Worm (Caenorhabditis elegans) whole organism, young adult: Measurements from ENCODE around the gene ZC239.4.
"Not testable (repeated sequence)": the region's sequence is repeated elsewhere in the genome, so short reads cannot be mapped to it uniquely, and the experiment has no call there.

Source experiments
- B0035.1 ChIP-seq: sonication (generic microtip); optimal IDR thresholded peaks from 2 replicates; lab custom pipeline; 2016; ENCODE audit warnings: missing genetic modification characterization, mild to moderate bottlenecking, missing compliant biosample characterization, missing genotype, missing genetic modification reagents
- B0336.3 ChIP-seq: fragments of 200-800 bp; sonication (Bioruptor generic); IDR thresholded peaks from 2 replicates; pipeline ENCODE4 v1.3.6; 2022; ENCODE audit warnings: missing genetic modification characterization, missing compliant biosample characterization
- F10E7.11 ChIP-seq: sonication (generic microtip); optimal IDR thresholded peaks from 2 replicates; lab custom pipeline; 2017; ENCODE audit warnings: mild to moderate bottlenecking, missing genetic modification characterization, moderate library complexity, missing compliant biosample characterization
- F49E8.2 ChIP-seq: sonication (generic microtip); optimal IDR thresholded peaks from 3 replicates; lab custom pipeline; 2017; ENCODE audit warnings: missing genetic modification characterization, mild to moderate bottlenecking, missing compliant biosample characterization, antibody characterized with exemption, moderate library complexity; ENCODE audit not compliant: insufficient read depth
- T07F8.4 ChIP-seq: sonication (generic microtip); optimal IDR thresholded peaks from 2 replicates; lab custom pipeline; 2016; ENCODE audit warnings: mild to moderate bottlenecking, missing genetic modification characterization, moderate library complexity, missing compliant biosample characterization
- Y67H2A.10 ChIP-seq: fragments of 200-800 bp; sonication (Bioruptor generic); conservative IDR thresholded peaks from 2 replicates; pipeline ENCODE4 v1.3.6; 2022; ENCODE audit warnings: missing genetic modification reagents, missing genetic modification characterization, missing compliant biosample characterization
- akir-1 ChIP-seq: fragments of 200-800 bp; sonication (Bioruptor generic); optimal IDR thresholded peaks from 2 replicates; lab custom pipeline; 2018; ENCODE audit warnings: mild to moderate bottlenecking, missing genetic modification characterization, moderate library complexity, missing compliant biosample characterization
- ama-1 ChIP-seq, 3 experiments: fragments of 150-350 bp in 1 of 3; sonication (generic microtip) in 2 of 3; optimal IDR thresholded peaks; 2 replicates each; lab custom pipeline; 2014 to 2018; ENCODE audit warnings: missing biosample characterization in 2 of 3, missing genetic modification characterization in 2 of 3, missing genetic modification reagents in 2 of 3
- attf-3 ChIP-seq: fragments of 200-800 bp; sonication (Bioruptor generic); conservative IDR thresholded peaks from 2 replicates; pipeline ENCODE4 v1.3.6; 2022; ENCODE audit warnings: missing genetic modification reagents, missing genetic modification characterization, missing compliant biosample characterization
- bed-1 ChIP-seq: fragments of 200-800 bp; sonication (Bioruptor generic); IDR thresholded peaks from 2 replicates; pipeline ENCODE4 v1.3.6; 2022; ENCODE audit warnings: missing genetic modification reagents, missing genetic modification characterization, missing compliant biosample characterization
- bed-2 ChIP-seq: fragments of 200-800 bp; sonication (Bioruptor generic); IDR thresholded peaks from 2 replicates; pipeline ENCODE4 v1.3.6; 2022; ENCODE audit warnings: missing genetic modification reagents, missing genetic modification characterization, missing compliant biosample characterization
- cebp-2 ChIP-seq: fragments of 200-800 bp; sonication (Bioruptor generic); IDR thresholded peaks from 2 replicates; pipeline ENCODE4 v1.3.6; 2022; ENCODE audit warnings: missing genetic modification characterization, missing compliant biosample characterization
- ceh-58 ChIP-seq: fragments of 200-800 bp; sonication (Bioruptor generic); IDR thresholded peaks from 2 replicates; pipeline ENCODE4 v1.3.6; 2022; ENCODE audit warnings: missing genetic modification characterization, missing compliant biosample characterization
- dox-1 ChIP-seq: fragments of 200-800 bp; sonication (Bioruptor generic); IDR thresholded peaks from 2 replicates; pipeline ENCODE4 v1.3.6; 2022; ENCODE audit warnings: missing genetic modification reagents, missing genetic modification characterization, missing compliant biosample characterization
- dpff-1 ChIP-seq: sonication (generic microtip); optimal IDR thresholded peaks from 2 replicates; lab custom pipeline; 2017; ENCODE audit warnings: mild to moderate bottlenecking, missing genetic modification characterization, missing compliant biosample characterization
- hlh-12 ChIP-seq: sonication (generic microtip); optimal IDR thresholded peaks from 2 replicates; lab custom pipeline; 2016; ENCODE audit warnings: missing genetic modification characterization, missing compliant biosample characterization
- hrde-1 ChIP-seq: sonication (generic microtip); optimal IDR thresholded peaks from 2 replicates; lab custom pipeline; 2016; ENCODE audit warnings: missing genetic modification characterization, mild to moderate bottlenecking, missing compliant biosample characterization, moderate library complexity, missing genotype, missing genetic modification reagents, borderline replicate concordance
- let-526 ChIP-seq: fragments of 200-800 bp; sonication (Bioruptor generic); IDR thresholded peaks from 2 replicates; pipeline ENCODE4 v1.3.6; 2022; ENCODE audit warnings: missing genetic modification reagents, missing genetic modification characterization, missing compliant biosample characterization
- lin-40 ChIP-seq: sonication (generic microtip); optimal IDR thresholded peaks from 2 replicates; lab custom pipeline; 2016; ENCODE audit warnings: missing genetic modification characterization, mild to moderate bottlenecking, missing compliant biosample characterization, missing genotype, missing genetic modification reagents
- lir-1 ChIP-seq: fragments of 200-800 bp; sonication (Bioruptor generic); conservative IDR thresholded peaks from 2 replicates; pipeline ENCODE4 v1.3.6; 2022; ENCODE audit warnings: missing genetic modification reagents, missing genetic modification characterization, missing compliant biosample characterization
- madf-6 ChIP-seq: fragments of 200-800 bp; sonication (Bioruptor generic); IDR thresholded peaks from 2 replicates; pipeline ENCODE4 v1.3.6; 2022; ENCODE audit warnings: missing genetic modification reagents, missing genetic modification characterization, missing compliant biosample characterization
- mes-4 ChIP-seq: sonication (generic microtip); optimal IDR thresholded peaks from 2 replicates; lab custom pipeline; 2016; ENCODE audit warnings: missing genotype, missing genetic modification characterization, missing compliant biosample characterization
- mxl-1 ChIP-seq: sonication (generic microtip); optimal IDR thresholded peaks from 2 replicates; lab custom pipeline; 2016; ENCODE audit warnings: missing genetic modification characterization, missing compliant biosample characterization
- nhr-27 ChIP-seq: fragments of 200-800 bp; sonication (Bioruptor generic); optimal IDR thresholded peaks from 2 replicates; lab custom pipeline; 2018; ENCODE audit warnings: mild to moderate bottlenecking, missing genetic modification characterization, moderate library complexity, missing compliant biosample characterization
- nhr-80 ChIP-seq: sonication (generic microtip); optimal IDR thresholded peaks from 2 replicates; lab custom pipeline; 2016; ENCODE audit warnings: missing genetic modification characterization, missing compliant biosample characterization
- pha-4 ChIP-seq: fragments of 150-350 bp; sonication (generic microtip); optimal IDR thresholded peaks from 2 replicates; lab custom pipeline; 2014; ENCODE audit warnings: missing biosample characterization, missing genetic modification reagents, missing genetic modification characterization
- rcor-1 ChIP-seq: fragments of 200-800 bp; sonication (Bioruptor generic); IDR thresholded peaks from 2 replicates; pipeline ENCODE4 v1.3.6; 2022; ENCODE audit warnings: missing genetic modification reagents, missing genetic modification characterization, missing compliant biosample characterization
- snpc-4 ChIP-seq, 5 experiments: fragments of 150-350 bp in 1 of 5; sonication (generic microtip) in 4 of 5; optimal IDR thresholded peaks; 2 replicates each; lab custom pipeline; 2014 to 2018; ENCODE audit warnings: missing genetic modification characterization in 5 of 5, missing biosample characterization in 3 of 5, antibody characterized with exemption in 2 of 5, mild to moderate bottlenecking in 2 of 5, missing compliant biosample characterization in 2 of 5, missing genotype in 2 of 5, moderate library complexity in 2 of 5, missing genetic modification reagents in 1 of 5
- somi-1 ChIP-seq: fragments of 200-800 bp; sonication (Bioruptor generic); optimal IDR thresholded peaks from 2 replicates; lab custom pipeline; 2018; ENCODE audit warnings: mild to moderate bottlenecking, missing genetic modification characterization, missing compliant biosample characterization
- tbx-9 ChIP-seq: sonication (generic microtip); optimal IDR thresholded peaks from 2 replicates; lab custom pipeline; 2016; ENCODE audit warnings: borderline replicate concordance, missing genetic modification characterization, inconsistent platforms, missing compliant biosample characterization
- tlf-1 ChIP-seq: fragments of 200-800 bp; sonication (Bioruptor generic); optimal IDR thresholded peaks from 2 replicates; lab custom pipeline; 2018; ENCODE audit warnings: mild to moderate bottlenecking, missing genetic modification characterization, missing compliant biosample characterization
- zfh-2 ChIP-seq: fragments of 200-800 bp; sonication (Bioruptor generic); conservative IDR thresholded peaks from 2 replicates; pipeline ENCODE4 v1.3.6; 2022; ENCODE audit warnings: missing genetic modification reagents, missing genetic modification characterization, missing compliant biosample characterization

ZC239.4 gene

DNA sequence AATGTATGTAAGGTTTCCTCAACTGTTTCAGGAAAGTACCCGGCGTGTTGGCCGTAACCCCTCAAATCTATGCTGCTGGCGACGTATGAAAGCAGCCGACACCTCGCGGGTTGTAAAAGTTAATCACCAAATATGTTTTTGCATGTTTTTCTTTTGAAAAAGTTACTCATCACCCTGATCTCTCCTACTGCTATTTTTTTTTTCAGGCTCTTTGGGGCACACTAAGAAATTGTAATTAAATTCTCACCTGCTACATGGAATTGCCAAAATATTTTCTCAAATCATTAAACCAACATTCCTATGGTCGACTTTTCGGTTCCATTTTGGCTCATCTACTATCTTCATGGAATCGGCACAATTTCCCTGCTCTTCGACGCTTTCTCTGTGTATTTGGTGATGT, 29.1 kb upstream of the ZC239.4 start, which contains the start of gene sri-78:
TSS of gene sri-78 (plus strand) at position 301 of the 400 bp plus-strand sequence.
- TF ChIP-seq dpff-1 (tag; lab: Kevin White, UChicago); akir-1; ama-1 (optimal IDR thresholded peaks at IDR 0.05; lab: Kevin White, UChicago); ama-1 (GFP tag; optimal IDR thresholded peaks at IDR 0.05; lab: Kevin White, UChicago): not testable (repeated sequence)

DNA sequence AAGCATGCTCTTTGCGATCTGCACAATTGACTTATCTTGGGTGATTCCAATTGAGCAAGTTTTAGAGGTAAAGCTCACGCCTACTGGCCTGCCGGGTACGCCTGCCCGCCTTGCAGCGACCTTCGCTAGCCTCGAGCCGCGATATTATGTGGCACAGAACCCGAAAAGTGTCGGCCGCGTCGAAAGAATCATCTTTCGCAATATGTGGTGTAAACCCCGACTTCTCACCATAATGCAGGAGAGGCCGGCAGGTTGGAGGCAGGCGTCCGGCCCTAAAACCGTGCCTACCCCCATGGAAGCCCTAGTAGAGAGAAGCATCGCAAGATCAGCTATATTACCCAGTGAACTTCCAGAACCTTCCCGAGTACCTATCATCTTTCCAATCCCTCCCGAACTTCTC, 28.1 kb upstream of the ZC239.4 start:
- TF ChIP-seq dpff-1 (tag; lab: Kevin White, UChicago) = no peak
- TF ChIP-seq madf-6 = no peak
- TF ChIP-seq rcor-1 (GFP tag; lab: Robert Waterston, UW) = no peak
- peak; percentile 67 for TF ChIP-seq zfh-2 (GFP tag; lab: Robert Waterston, UW)
- no peak for TF ChIP-seq hrde-1
- no peak for TF ChIP-seq attf-3 (GFP tag; lab: Robert Waterston, UW)
- TF ChIP-seq mes-4 (tag; lab: Kevin White, UChicago) = no peak
- TF ChIP-seq lin-40 (tag; lab: Kevin White, UChicago) = no peak
- TF ChIP-seq mxl-1 = no peak

DNA sequence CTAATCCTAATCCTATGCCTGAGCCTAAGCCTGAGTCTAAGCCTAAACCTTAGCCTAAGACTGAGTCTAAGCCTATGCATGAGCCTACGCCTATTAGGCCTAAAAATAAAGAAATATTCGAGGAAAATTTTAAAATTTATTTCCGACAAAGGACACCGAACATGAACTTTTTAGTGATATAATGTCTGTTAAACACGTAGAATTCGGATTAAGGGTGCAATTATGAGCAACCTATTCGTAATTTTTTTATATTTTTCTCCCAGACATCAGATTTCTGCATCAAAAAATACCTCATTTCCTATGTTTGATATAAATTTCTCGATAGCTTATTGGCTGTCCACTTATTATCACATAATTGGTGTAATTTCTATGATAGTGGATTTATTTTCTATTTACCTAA, 25.0 kb upstream of the ZC239.4 start, which contains the start of gene Y27F2A.11:
TSS of gene Y27F2A.11 (plus strand) at position 301 of the 400 bp plus-strand sequence.
- not testable (repeated sequence) for TF ChIP-seq snpc-4 (GFP tag; optimal IDR thresholded peaks at IDR 0.05; lab: Kevin White, UChicago); snpc-4 (tag; optimal IDR thresholded peaks at IDR 0.05; lab: Kevin White, UChicago); hrde-1; T07F8.4 (tag; lab: Kevin White, UChicago)
- TF ChIP-seq, all 124 proteins: peak for 0; not testable (repeated sequence) for 124

DNA sequence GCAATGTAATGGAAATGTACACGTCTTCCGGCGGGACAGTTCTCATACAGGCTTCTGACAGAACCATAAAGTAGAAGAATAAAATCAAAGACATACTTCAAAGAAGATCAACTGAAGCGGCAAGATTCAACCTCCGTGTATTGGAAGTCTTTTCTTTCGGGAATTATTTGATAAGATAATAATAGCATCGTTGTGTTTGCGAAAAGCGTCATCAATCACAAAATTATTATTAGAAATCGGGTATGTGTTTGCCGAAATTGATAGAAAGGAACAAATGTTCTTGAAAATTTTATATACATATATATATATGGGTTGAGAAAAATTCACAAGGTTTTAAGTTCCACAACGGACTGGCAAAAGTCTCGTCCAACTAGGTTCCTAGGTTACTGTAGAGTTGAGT, 22.5 kb upstream of the ZC239.4 start, which contains the start of gene Y27F2A.9:
TSS of gene Y27F2A.9 (minus strand) at position 101 of the 400 bp plus-strand sequence.
- TF ChIP-seq ceh-58 (GFP tag; lab: Robert Waterston, UW); hlh-12 (tag; lab: Kevin White, UChicago); pha-4 (tag; lab: Kevin White, UChicago): not testable (repeated sequence)
- TF ChIP-seq, all 124 proteins: peak for 0; not testable (repeated sequence) for 124

DNA sequence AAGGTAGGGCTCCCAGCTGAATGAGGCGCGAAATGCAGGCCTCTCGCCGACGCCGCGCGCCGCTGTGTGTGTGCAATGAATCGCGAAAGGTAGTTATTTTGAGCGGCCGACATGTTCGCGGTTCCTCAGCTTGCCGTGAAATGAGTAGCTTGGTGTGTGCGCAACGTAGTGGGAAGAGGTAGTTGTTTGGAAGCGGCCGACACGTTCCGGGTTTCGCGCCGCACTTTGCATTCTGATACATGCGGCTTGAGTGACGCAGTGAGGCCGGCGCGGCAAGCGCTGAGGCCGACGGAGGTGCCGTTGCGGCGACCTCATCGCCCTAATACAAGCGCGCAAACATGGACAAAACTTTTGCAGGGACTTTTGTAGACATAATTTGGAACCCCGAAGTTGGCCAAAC, 18.3 kb upstream of the ZC239.4 start:
- no peak for TF ChIP-seq Y67H2A.10
- TF ChIP-seq lin-40 (tag; lab: Kevin White, UChicago) = no peak
- TF ChIP-seq cebp-2 (GFP tag; lab: Robert Waterston, UW) = no peak
- TF ChIP-seq bed-1 (GFP tag; lab: Robert Waterston, UW) = no peak
- peak; percentile 69; the same call in 1 of the 2 replicates for TF ChIP-seq zfh-2 (GFP tag; lab: Robert Waterston, UW)
- TF ChIP-seq snpc-4 (GFP tag; optimal IDR thresholded peaks at IDR 0.05; lab: Kevin White, UChicago) = no peak
- peak in 1 of 4 experiments; percentile 68 for TF ChIP-seq snpc-4 (tag; optimal IDR thresholded peaks at IDR 0.05; lab: Kevin White, UChicago)

DNA sequence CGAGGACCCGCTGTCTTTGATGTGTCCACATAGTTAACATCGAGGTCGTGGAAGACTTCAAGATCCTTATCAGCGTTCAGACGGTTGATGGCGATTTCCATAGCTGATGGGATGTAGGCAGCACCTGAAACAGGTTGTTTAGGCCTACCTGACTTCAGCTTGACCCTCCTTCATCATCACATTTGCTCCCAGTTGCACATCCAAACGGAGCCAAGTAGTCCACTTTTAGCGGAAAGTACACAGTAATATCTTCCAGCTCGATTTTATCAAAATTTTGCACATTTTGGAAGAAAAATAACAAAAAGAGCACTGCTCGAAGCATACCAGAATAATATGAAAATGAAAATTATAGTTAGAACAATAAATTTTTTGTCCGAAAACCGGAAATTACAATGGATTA, 17.0 kb upstream of the ZC239.4 start, which contains the start of gene gcy-15:
TSS of gene gcy-15 (minus strand) at position 101 of the 400 bp plus-strand sequence.
- TF ChIP-seq B0035.1 (tag; lab: Kevin White, UChicago) = no peak
- no peak for TF ChIP-seq tbx-9 (tag; lab: Kevin White, UChicago)
- no peak for TF ChIP-seq dox-1 (GFP tag; lab: Robert Waterston, UW)
- TF ChIP-seq lir-1 (GFP tag; lab: Robert Waterston, UW) = no peak
- no peak for TF ChIP-seq F10E7.11 (tag; lab: Kevin White, UChicago)
- no peak for TF ChIP-seq B0336.3 (GFP tag; lab: Robert Waterston, UW)
- no peak for TF ChIP-seq bed-2 (GFP tag; lab: Robert Waterston, UW)
- TF ChIP-seq nhr-27 (tag; lab: Kevin White, UChicago) = no peak
- no peak for TF ChIP-seq tlf-1 (GFP tag; lab: Kevin White, UChicago)
- no peak for TF ChIP-seq somi-1 (GFP tag; lab: Kevin White, UChicago)
- no peak for TF ChIP-seq ama-1 (optimal IDR thresholded peaks at IDR 0.05; lab: Kevin White, UChicago)
- TF ChIP-seq ama-1 (GFP tag; optimal IDR thresholded peaks at IDR 0.05; lab: Kevin White, UChicago) = no peak
- no peak for TF ChIP-seq let-526 (GFP tag; lab: Robert Waterston, UW)
- TF ChIP-seq F49E8.2 = no peak
- TF ChIP-seq nhr-80 (tag; lab: Kevin White, UChicago) = no peak
